Worm (Caenorhabditis elegans): ENCODE data around the gene F56H9.9.

DNA sequence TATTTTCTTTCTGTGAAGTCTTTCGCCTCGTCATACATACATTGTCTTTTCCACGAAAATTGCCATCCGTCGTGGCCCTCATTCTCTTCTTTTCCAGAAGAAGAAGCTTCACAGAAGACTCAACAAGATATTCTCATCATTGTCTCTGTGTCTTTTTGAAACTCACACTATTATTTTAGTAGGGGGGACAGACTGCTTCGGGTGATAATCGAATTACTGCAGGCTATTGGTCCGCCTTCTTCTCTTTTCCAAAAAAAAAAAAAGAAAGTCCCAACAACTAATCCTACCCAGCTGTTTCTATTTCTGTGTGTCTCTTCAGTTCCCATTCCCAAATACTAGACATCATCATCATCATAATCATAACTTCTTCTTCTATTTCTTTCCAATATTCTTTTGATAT is 40.9 kb downstream of the F56H9.9 start:
- TF ChIP-seq pqm-1 (tag; optimal IDR thresholded peaks at IDR 0.05): no peak
- TF ChIP-seq ama-1 (optimal IDR thresholded peaks at IDR 0.05): no peak
- no peak for TF ChIP-seq snpc-4 (tag; optimal IDR thresholded peaks at IDR 0.05)
- TF ChIP-seq egl-5 (tag; optimal IDR thresholded peaks at IDR 0.05): peak; percentile 23
- no peak for TF ChIP-seq skn-1 (tag; optimal IDR thresholded peaks at IDR 0.05)
- no peak for TF ChIP-seq aly-2 (tag; optimal IDR thresholded peaks at IDR 0.05)
- no peak for TF ChIP-seq nfya-1 (tag; optimal IDR thresholded peaks at IDR 0.05; ENCODE audit: insufficient read depth)
- TF ChIP-seq nhr-28 (tag; optimal IDR thresholded peaks at IDR 0.05): no peak
- no peak for TF ChIP-seq nhr-25 (tag; optimal IDR thresholded peaks at IDR 0.05)
- no peak for TF ChIP-seq fkh-10 (GFP tag; optimal IDR thresholded peaks at IDR 0.05)
- no peak for TF ChIP-seq nhr-77 (tag; optimal IDR thresholded peaks at IDR 0.05)
- no peak for TF ChIP-seq ZK546.5 (tag; optimal IDR thresholded peaks at IDR 0.05)
- no peak for TF ChIP-seq elt-3 (tag; optimal IDR thresholded peaks at IDR 0.05)

Measured in whole organism, L3 larva.